Worm (Caenorhabditis elegans) whole organism, L1 larva: ENCODE results near the gene ZC373.5.

Source experiments
- C04F5.9 ChIP-seq: sonication (generic microtip); optimal IDR thresholded peaks from 2 replicates; lab custom pipeline; 2016; ENCODE audit warnings: missing genetic modification characterization, missing compliant biosample characterization
- C16A3.4 ChIP-seq: fragments of 150-350 bp; optimal IDR thresholded peaks from 2 replicates; lab custom pipeline; 2014; ENCODE audit warnings: missing biosample characterization, missing genetic modification characterization
- C34B4.2 ChIP-seq: sonication (generic microtip); optimal IDR thresholded peaks from 2 replicates; lab custom pipeline; 2017; ENCODE audit warnings: mild to moderate bottlenecking, missing genetic modification characterization, missing compliant biosample characterization
- F16B12.6 ChIP-seq: fragments of 150-350 bp; optimal IDR thresholded peaks from 2 replicates; lab custom pipeline; 2014; ENCODE audit warnings: missing biosample characterization, missing genetic modification characterization
- Y116A8C.19 ChIP-seq: sonication (generic microtip); optimal IDR thresholded peaks from 2 replicates; lab custom pipeline; 2016; ENCODE audit warnings: missing compliant biosample characterization, missing genetic modification characterization, borderline replicate concordance
- ama-1 ChIP-seq: fragments of 150-350 bp; optimal IDR thresholded peaks from 2 replicates; lab custom pipeline; 2014
- dsc-1 ChIP-seq: sonication (generic microtip); optimal IDR thresholded peaks from 2 replicates; lab custom pipeline; 2016; ENCODE audit warnings: mild to moderate bottlenecking, missing genetic modification characterization, missing compliant biosample characterization
- efl-3 ChIP-seq: fragments of 200-800 bp; sonication (Bioruptor generic); optimal IDR thresholded peaks from 2 replicates; lab custom pipeline; 2018; ENCODE audit warnings: mild to moderate bottlenecking, missing genetic modification characterization, missing compliant biosample characterization
- egl-27 ChIP-seq, 2 experiments: fragments of 150-350 bp in 1 of 2; sonication (generic microtip); optimal IDR thresholded peaks; 3 replicates each; lab custom pipeline; 2017 to 2018; ENCODE audit warnings: missing biosample characterization in 2 of 2, missing genetic modification characterization in 2 of 2, missing genetic modification reagents in 2 of 2
- elt-2 ChIP-seq: sonication (generic microtip); optimal IDR thresholded peaks from 2 replicates; lab custom pipeline; 2016; ENCODE audit warnings: missing genetic modification characterization, mild to moderate bottlenecking, inconsistent platforms, missing compliant biosample characterization, missing genetic modification reagents
- fkh-10 ChIP-seq: sonication (generic microtip); optimal IDR thresholded peaks from 2 replicates; lab custom pipeline; 2017; ENCODE audit warnings: missing biosample characterization, missing genetic modification reagents, missing genetic modification characterization
- fkh-4 ChIP-seq: sonication (generic microtip); optimal IDR thresholded peaks from 2 replicates; lab custom pipeline; 2016; ENCODE audit warnings: missing compliant biosample characterization, missing genetic modification characterization, borderline replicate concordance
- grh-1 ChIP-seq: fragments of 200-800 bp; sonication (Bioruptor generic); IDR thresholded peaks from 2 replicates; pipeline ENCODE4 v1.3.6; 2022; ENCODE audit warnings: missing genetic modification reagents, missing genetic modification characterization, missing compliant biosample characterization
- hlh-17 ChIP-seq: fragments of 200-800 bp; sonication (Bioruptor generic); optimal IDR thresholded peaks from 2 replicates; lab custom pipeline; 2018; ENCODE audit warnings: missing genetic modification characterization, mild to moderate bottlenecking, missing compliant biosample characterization, moderate library complexity, borderline replicate concordance
- hpl-2 ChIP-seq: fragments of 150-350 bp; optimal IDR thresholded peaks from 2 replicates; lab custom pipeline; 2014; ENCODE audit warnings: missing biosample characterization, missing genetic modification reagents, missing genetic modification characterization
- lin-14 ChIP-seq: fragments of 200-800 bp; sonication (Bioruptor generic); optimal IDR thresholded peaks from 2 replicates; lab custom pipeline; 2018; ENCODE audit warnings: mild to moderate bottlenecking, missing genetic modification characterization, moderate library complexity, missing compliant biosample characterization
- lin-15B ChIP-seq: fragments of 150-350 bp; sonication (generic microtip); optimal IDR thresholded peaks from 3 replicates; lab custom pipeline; 2014; ENCODE audit warnings: missing biosample characterization, missing genetic modification characterization
- lir-3 ChIP-seq: sonication (generic microtip); optimal IDR thresholded peaks from 2 replicates; lab custom pipeline; 2016; ENCODE audit warnings: mild to moderate bottlenecking, missing genetic modification characterization, moderate library complexity, missing compliant biosample characterization; ENCODE audit not compliant: poor library complexity
- lsy-2 ChIP-seq, 2 experiments: fragments of 150-350 bp; optimal IDR thresholded peaks; 2 replicates each; lab custom pipeline; 2014; ENCODE audit warnings: missing biosample characterization in 2 of 2, missing genetic modification characterization in 2 of 2
- mdl-1 ChIP-seq, 2 experiments: fragments of 150-350 bp; optimal IDR thresholded peaks; 2 replicates each; lab custom pipeline; 2014 to 2017; ENCODE audit warnings: missing biosample characterization in 2 of 2, missing genetic modification characterization in 2 of 2, inconsistent platforms in 1 of 2
- mep-1 ChIP-seq: fragments of 150-350 bp; optimal IDR thresholded peaks from 2 replicates; lab custom pipeline; 2014; ENCODE audit warnings: missing biosample characterization, missing genetic modification characterization
- nhr-11 ChIP-seq: fragments of 150-350 bp; optimal IDR thresholded peaks from 2 replicates; lab custom pipeline; 2014; ENCODE audit warnings: missing biosample characterization, missing genetic modification characterization
- nhr-19 ChIP-seq: fragments of 200-800 bp; sonication (Bioruptor generic); conservative IDR thresholded peaks from 2 replicates; pipeline ENCODE4 v1.3.6; 2022; ENCODE audit warnings: missing genetic modification characterization, missing compliant biosample characterization
- nhr-20 ChIP-seq: sonication (generic microtip); optimal IDR thresholded peaks from 2 replicates; lab custom pipeline; 2016; ENCODE audit warnings: mild to moderate bottlenecking, missing genetic modification characterization, missing compliant biosample characterization
- nhr-47 ChIP-seq: sonication (generic microtip); optimal IDR thresholded peaks from 2 replicates; lab custom pipeline; 2016; ENCODE audit warnings: mild to moderate bottlenecking, missing genetic modification characterization, moderate library complexity, missing compliant biosample characterization
- nhr-76 ChIP-seq: sonication (generic microtip); optimal IDR thresholded peaks from 2 replicates; lab custom pipeline; 2017; ENCODE audit warnings: missing biosample characterization, missing genetic modification characterization
- nhr-85 ChIP-seq: sonication (generic microtip); peaks from one replicate; lab custom pipeline; 2016; ENCODE audit warnings: missing genetic modification characterization, inconsistent platforms, missing compliant biosample characterization
- nhr-90 ChIP-seq: sonication (generic microtip); optimal IDR thresholded peaks from 2 replicates; lab custom pipeline; 2016; ENCODE audit warnings: mild to moderate bottlenecking, missing genetic modification characterization, missing compliant biosample characterization; ENCODE audit not compliant: poor library complexity
- pag-3 ChIP-seq: sonication (generic microtip); optimal IDR thresholded peaks from 2 replicates; lab custom pipeline; 2017; ENCODE audit warnings: missing genetic modification characterization, mild to moderate bottlenecking, missing compliant biosample characterization, antibody characterized with exemption, borderline replicate concordance; ENCODE audit not compliant: insufficient read depth
- pax-3 ChIP-seq: fragments of 200-800 bp; sonication (Bioruptor generic); optimal IDR thresholded peaks from 2 replicates; lab custom pipeline; 2018; ENCODE audit warnings: mild to moderate bottlenecking, missing genetic modification characterization, moderate library complexity, missing compliant biosample characterization
- rnt-1 ChIP-seq: sonication (generic microtip); optimal IDR thresholded peaks from 2 replicates; lab custom pipeline; 2016; ENCODE audit warnings: mild to moderate bottlenecking, missing genetic modification characterization, moderate library complexity, missing compliant biosample characterization
- snu-23 ChIP-seq: sonication (generic microtip); optimal IDR thresholded peaks from 2 replicates; lab custom pipeline; 2016; ENCODE audit warnings: missing genetic modification characterization, missing compliant biosample characterization
- swsn-7 ChIP-seq: sonication (generic microtip); optimal IDR thresholded peaks from 2 replicates; lab custom pipeline; 2016; ENCODE audit warnings: missing genetic modification characterization, missing compliant biosample characterization
- tbx-2 ChIP-seq: sonication (generic microtip); optimal IDR thresholded peaks from 2 replicates; lab custom pipeline; 2016; ENCODE audit warnings: missing genetic modification characterization, missing compliant biosample characterization
- unc-30 ChIP-seq: sonication (generic microtip); optimal IDR thresholded peaks from 2 replicates; lab custom pipeline; 2017; ENCODE audit warnings: missing biosample characterization, missing genetic modification characterization
- ztf-11 ChIP-seq, 2 experiments: sonication (generic microtip); optimal IDR thresholded peaks; 2 replicates each; lab custom pipeline; 2016 to 2017; ENCODE audit warnings: missing genetic modification characterization in 2 of 2, missing biosample characterization in 1 of 2, missing compliant biosample characterization in 1 of 2

ZC373.5 gene

ce11 chrX:10051625-10052024, 22.6 kb downstream of the ZC373.5 start (continued):
- TF ChIP-seq nhr-90 (tag; lab: Kevin White, UChicago) (peak; percentile 78), lir-3 (tag; lab: Kevin White, UChicago) (peak; percentile 32), hpl-2 (GFP tag; lab: Kevin White, UChicago) (no peak), efl-3 (GFP tag; lab: Kevin White, UChicago) (no peak), pag-3 (tag; lab: Kevin White, UChicago) (no peak), lin-14 (GFP tag; lab: Kevin White, UChicago) (peak; percentile 50), tbx-2 (tag; lab: Kevin White, UChicago) (peak; percentile 58), elt-2 (tag; lab: Kevin White, UChicago) (peak; percentile 96), nhr-85 (tag; lab: Kevin White, UChicago) (peak; percentile 91), snu-23 (GFP tag; lab: Kevin White, UChicago) (peak; percentile 54), grh-1 (peak; percentile 92), F16B12.6 (tag; lab: Kevin White, UChicago) (no peak), nhr-19 (GFP tag; lab: Robert Waterston, UW) (peak; percentile 64), lsy-2 (tag; optimal IDR thresholded peaks at IDR 0.05; lab: Kevin White, UChicago) (no peak), pax-3 (tag; lab: Kevin White, UChicago) (no peak), C04F5.9 (tag; lab: Kevin White, UChicago) (no peak), lin-15B (tag; lab: Kevin White, UChicago) (no peak), mep-1 (tag; lab: Kevin White, UChicago) (peak; percentile 17), Y116A8C.19 (no peak), C34B4.2 (tag; lab: Kevin White, UChicago) (no peak), rnt-1 (tag; lab: Kevin White, UChicago) (no peak), C16A3.4 (no peak), nhr-47 (tag; lab: Kevin White, UChicago) (peak; percentile 33), nhr-11 (no peak), ztf-11 (tag; optimal IDR thresholded peaks at IDR 0.05; lab: Kevin White, UChicago) (no peak), unc-30 (no peak), ama-1 (lab: Kevin White, UChicago) (no peak), egl-27 (tag; optimal IDR thresholded peaks at IDR 0.05; lab: Kevin White, UChicago) (no peak), nhr-20 (tag; lab: Kevin White, UChicago) (peak; percentile 88), nhr-76 (tag; lab: Kevin White, UChicago) (no peak), swsn-7 (tag; lab: Kevin White, UChicago) (no peak)

ce11 chrX:10049160-10049559, 25.0 kb downstream of the ZC373.5 start, which contains the start of gene gnrr-3:
gnrr-3 (plus strand) TSS chrX:10049460.
- no peak for TF ChIP-seq ama-1 (lab: Kevin White, UChicago)
- TF ChIP-seq pag-3 (tag; lab: Kevin White, UChicago) = no peak

- TF ChIP-seq hlh-17 (no peak), dsc-1 (tag; lab: Kevin White, UChicago) (no peak), mdl-1 (tag; optimal IDR thresholded peaks at IDR 0.05; lab: Kevin White, UChicago) (no peak), fkh-10 (GFP tag; lab: Kevin White, UChicago) (no peak), elt-2 (tag; lab: Kevin White, UChicago) (no peak), pag-3 (tag; lab: Kevin White, UChicago) (no peak), ama-1 (lab: Kevin White, UChicago) (no peak), fkh-4 (no peak), nhr-47 (tag; lab: Kevin White, UChicago) (no peak)
These were observed 26.9 kb downstream of the ZC373.5 start, which contains the start of gene ZC374.2 for ce11 chrX:10047325-10047724. ZC374.2 (minus strand) TSS chrX:10047425.
